Worm (Caenorhabditis elegans): ENCODE data around the gene T24H7.8.

The T24H7.8 gene

ce11 chrII:6267983-6268382 is 26.1 kb downstream of the T24H7.8 start, which contains the start of gene F13H8.8:
TSS of gene F13H8.8 (minus strand) at chrII:6268083.
- no peak for TF ChIP-seq elt-3 (tag; optimal IDR thresholded peaks at IDR 0.05)
- no peak for TF ChIP-seq ceh-82 (tag; optimal IDR thresholded peaks at IDR 0.05)
- no peak for TF ChIP-seq ztf-4 (tag; optimal IDR thresholded peaks at IDR 0.05)
- no peak for TF ChIP-seq ceh-16 (tag; optimal IDR thresholded peaks at IDR 0.05)
- TF ChIP-seq egl-5 (tag; optimal IDR thresholded peaks at IDR 0.05): no peak
- no peak for TF ChIP-seq elt-2 (tag; optimal IDR thresholded peaks at IDR 0.05)

DNA sequence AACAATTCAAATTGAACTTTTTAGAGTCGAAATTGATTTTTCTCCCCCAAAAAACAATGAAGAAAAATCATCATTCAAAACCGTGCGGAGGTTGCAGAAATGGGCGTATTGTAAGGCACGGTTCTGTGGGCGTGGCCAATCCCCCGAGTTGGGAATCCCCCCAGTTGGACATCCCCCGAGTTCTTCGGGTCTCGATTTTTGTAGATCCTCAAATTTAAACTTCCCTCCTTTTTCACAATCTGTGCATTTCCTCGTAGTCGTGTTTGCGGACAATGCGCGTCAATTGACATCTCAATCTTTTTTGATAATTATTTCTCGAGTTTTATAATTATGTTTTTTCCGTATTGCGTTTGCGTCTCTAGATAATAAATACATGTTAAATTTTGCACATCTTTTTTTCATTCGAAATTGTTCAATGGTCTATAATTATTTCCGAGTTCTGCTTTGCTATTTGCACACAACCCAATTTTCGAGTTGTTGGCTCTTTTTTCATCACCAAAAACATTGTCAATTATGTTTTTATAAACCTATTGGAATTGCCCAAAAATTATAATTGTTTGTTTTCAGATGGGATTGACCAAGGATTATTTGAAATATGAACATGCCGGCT is 28.1 kb downstream of the T24H7.8 start, which contains the start of gene F13H8.2:
TSS of gene F13H8.2 (plus strand) at position 560 of the 610 bp plus-strand sequence.
- TF ChIP-seq nhr-237 (tag; optimal IDR thresholded peaks at IDR 0.05) (no peak), elt-1 (tag; optimal IDR thresholded peaks at IDR 0.05) (no peak), mdl-1 (tag; optimal IDR thresholded peaks at IDR 0.05) (no peak), fos-1 (tag; optimal IDR thresholded peaks at IDR 0.05) (no peak), egl-27 (tag; optimal IDR thresholded peaks at IDR 0.05) (no peak), daf-12 (tag; optimal IDR thresholded peaks at IDR 0.05) (no peak), nhr-23 (tag; optimal IDR thresholded peaks at IDR 0.05) (peak; percentile 80), nhr-76 (tag; optimal IDR thresholded peaks at IDR 0.05) (no peak), unc-39 (tag; optimal IDR thresholded peaks at IDR 0.05) (no peak), nhr-43 (tag; optimal IDR thresholded peaks at IDR 0.05; ENCODE audit: poor library complexity, severe bottlenecking) (peak; percentile 71), sea-2 (GFP tag; optimal IDR thresholded peaks at IDR 0.05) (no peak), eor-1 (tag; optimal IDR thresholded peaks at IDR 0.05) (no peak), fkh-10 (GFP tag; optimal IDR thresholded peaks at IDR 0.05) (no peak), pqm-1 (tag; optimal IDR thresholded peaks at IDR 0.05) (no peak), lsy-12 (tag; optimal IDR thresholded peaks at IDR 0.05) (peak; percentile 54), egl-5 (tag; optimal IDR thresholded peaks at IDR 0.05) (peak; percentile 59), nhr-25 (tag; optimal IDR thresholded peaks at IDR 0.05) (peak; percentile 63), ceh-28 (tag; optimal IDR thresholded peaks at IDR 0.05) (peak; percentile 69), ceh-82 (tag; optimal IDR thresholded peaks at IDR 0.05) (no peak), mml-1 (tag; optimal IDR thresholded peaks at IDR 0.05) (no peak), fkh-2 (tag; optimal IDR thresholded peaks at IDR 0.05) (no peak), ama-1 (optimal IDR thresholded peaks at IDR 0.05) (no peak), pha-4 (tag; optimal IDR thresholded peaks at IDR 0.05) (peak; percentile 85), hmg-11 (tag; optimal IDR thresholded peaks at IDR 0.05) (peak; percentile 59), unc-62 (GFP tag; optimal IDR thresholded peaks at IDR 0.05) (no peak), lin-15B (tag; optimal IDR thresholded peaks at IDR 0.05) (peak; percentile 72), tbx-2 (tag; optimal IDR thresholded peaks at IDR 0.05) (peak; percentile 63), nhr-11 (tag; optimal IDR thresholded peaks at IDR 0.05) (no peak), nfya-1 (tag; optimal IDR thresholded peaks at IDR 0.05; ENCODE audit: insufficient read depth) (peak; percentile 85), snpc-4 (tag; optimal IDR thresholded peaks at IDR 0.05) (peak; percentile 29), elt-2 (tag; optimal IDR thresholded peaks at IDR 0.05) (peak; percentile 51), aly-2 (tag; optimal IDR thresholded peaks at IDR 0.05) (no peak), skn-1 (tag; optimal IDR thresholded peaks at IDR 0.05) (no peak), ceh-16 (tag; optimal IDR thresholded peaks at IDR 0.05) (no peak), ztf-11 (tag; optimal IDR thresholded peaks at IDR 0.05) (no peak), nhr-28 (tag; optimal IDR thresholded peaks at IDR 0.05) (no peak), zag-1 (tag; optimal IDR thresholded peaks at IDR 0.05) (no peak), ztf-4 (tag; optimal IDR thresholded peaks at IDR 0.05) (no peak), ZK546.5 (tag; optimal IDR thresholded peaks at IDR 0.05) (no peak), lin-39 (tag; optimal IDR thresholded peaks at IDR 0.05) (peak; percentile 39), nhr-12 (tag; optimal IDR thresholded peaks at IDR 0.05) (no peak), R02D3.7 (tag; optimal IDR thresholded peaks at IDR 0.05) (peak; percentile 55), elt-3 (tag; optimal IDR thresholded peaks at IDR 0.05) (no peak), ceh-9 (tag; optimal IDR thresholded peaks at IDR 0.05) (no peak), jun-1 (tag; optimal IDR thresholded peaks at IDR 0.05) (peak; percentile 40), nhr-77 (tag; optimal IDR thresholded peaks at IDR 0.05) (no peak), nhr-67 (tag; optimal IDR thresholded peaks at IDR 0.05) (no peak)

Measured in whole organism, L3 larva.